Worm (Caenorhabditis elegans) whole organism, late embryonic: ENCODE results near the gene srw-40.

ENCODE experiments used
- F13H6.1 ChIP-seq: sonication (generic microtip); optimal IDR thresholded peaks from 2 replicates; lab custom pipeline; 2016; ENCODE audit warnings: missing genetic modification characterization, missing compliant biosample characterization
- ama-1 ChIP-seq: fragments of 150-350 bp; optimal IDR thresholded peaks from 2 replicates; lab custom pipeline; 2014
- ceh-14 ChIP-seq: sonication (generic microtip); optimal IDR thresholded peaks from 2 replicates; lab custom pipeline; 2016; ENCODE audit warnings: missing genotype, missing genetic modification characterization, missing compliant biosample characterization
- ceh-24 ChIP-seq: sonication (generic microtip); optimal IDR thresholded peaks from 2 replicates; lab custom pipeline; 2016; ENCODE audit warnings: mild to moderate bottlenecking, missing genetic modification characterization, missing compliant biosample characterization
- ceh-9 ChIP-seq: sonication (generic microtip); optimal IDR thresholded peaks from 2 replicates; lab custom pipeline; 2016; ENCODE audit warnings: mild to moderate bottlenecking, missing genetic modification characterization, inconsistent platforms, missing compliant biosample characterization
- dmd-4 ChIP-seq: sonication (generic microtip); optimal IDR thresholded peaks from 2 replicates; lab custom pipeline; 2016; ENCODE audit warnings: borderline replicate concordance, missing genetic modification characterization, missing compliant biosample characterization
- lim-6 ChIP-seq: sonication (generic microtip); optimal IDR thresholded peaks from 2 replicates; lab custom pipeline; 2016; ENCODE audit warnings: missing genetic modification characterization, missing compliant biosample characterization
- lin-11 ChIP-seq: fragments of 200-800 bp; sonication (Bioruptor generic); optimal IDR thresholded peaks from 2 replicates; lab custom pipeline; 2018; ENCODE audit warnings: mild to moderate bottlenecking, missing genetic modification characterization, missing compliant biosample characterization
- nhr-11 ChIP-seq: fragments of 150-350 bp; optimal IDR thresholded peaks from 2 replicates; lab custom pipeline; 2014; ENCODE audit warnings: missing biosample characterization, missing genetic modification characterization
- pat-9 ChIP-seq: fragments of 200-800 bp; sonication (Bioruptor generic); optimal IDR thresholded peaks from 2 replicates; lab custom pipeline; 2018; ENCODE audit warnings: mild to moderate bottlenecking, missing genetic modification characterization, moderate library complexity, missing compliant biosample characterization

DNA sequence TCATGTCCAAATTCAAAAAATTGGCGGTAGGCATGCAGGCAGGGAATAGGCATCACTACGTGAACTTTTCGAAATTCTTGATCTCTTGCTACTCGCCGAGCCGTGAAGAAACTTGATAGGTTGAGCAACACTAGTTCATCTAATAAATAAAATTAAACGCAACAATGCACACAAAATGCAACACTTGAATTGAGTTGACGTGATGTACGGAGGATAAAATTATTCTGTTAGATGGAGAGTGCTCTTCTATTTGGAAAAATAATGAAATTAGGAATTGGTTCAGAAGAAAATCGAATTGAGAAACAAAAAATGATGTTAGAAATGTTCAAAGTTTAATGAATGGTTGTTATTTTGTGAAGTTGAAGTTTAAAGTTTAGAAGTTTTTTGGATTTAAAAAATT lies 39.0 kb downstream of the srw-40 start:
- TF ChIP-seq lim-6 (no peak), nhr-11 (tag; lab: Kevin White, UChicago) (no peak), dmd-4 (tag; lab: Kevin White, UChicago) (no peak), F13H6.1 (tag; lab: Kevin White, UChicago) (no peak), ceh-14 (tag; lab: Kevin White, UChicago) (no peak), pat-9 (tag; lab: Kevin White, UChicago) (no peak), lin-11 (tag; lab: Kevin White, UChicago) (no peak), ceh-9 (no peak), ama-1 (lab: Kevin White, UChicago) (no peak), ceh-24 (tag; lab: Kevin White, UChicago) (no peak)
